Worm (Caenorhabditis elegans) whole organism, late embryonic: ENCODE results near the gene C08F11.17.

Experiments used
- ama-1 ChIP-seq: fragments of 150-350 bp; optimal IDR thresholded peaks from 2 replicates; lab custom pipeline; 2014
- elt-4 ChIP-seq: sonication (generic microtip); optimal IDR thresholded peaks from 2 replicates; lab custom pipeline; 2016; ENCODE audit warnings: missing genetic modification characterization, missing compliant biosample characterization
- pqm-1 ChIP-seq: sonication (generic microtip); optimal IDR thresholded peaks from 2 replicates; lab custom pipeline; 2016; ENCODE audit warnings: missing genetic modification characterization, missing compliant biosample characterization
- sox-2 ChIP-seq: fragments of 200-800 bp; sonication (Bioruptor generic); IDR thresholded peaks from 2 replicates; pipeline ENCODE4 v1.3.6; 2022; ENCODE audit warnings: missing genetic modification reagents, missing genetic modification characterization, missing compliant biosample characterization

ce11 chrIV:13600643-13601042 is 49.5 kb downstream of the C08F11.17 start:
- no peak for TF ChIP-seq ama-1
- TF ChIP-seq sox-2 (GFP tag; lab: Robert Waterston, UW) = no peak
- TF ChIP-seq elt-4 = no peak
- TF ChIP-seq pqm-1 (tag; lab: Kevin White, UChicago) = no peak
